Fruit fly (Drosophila melanogaster): ENCODE measurements around the gene CG10555.

CG10555 gene

DNA sequence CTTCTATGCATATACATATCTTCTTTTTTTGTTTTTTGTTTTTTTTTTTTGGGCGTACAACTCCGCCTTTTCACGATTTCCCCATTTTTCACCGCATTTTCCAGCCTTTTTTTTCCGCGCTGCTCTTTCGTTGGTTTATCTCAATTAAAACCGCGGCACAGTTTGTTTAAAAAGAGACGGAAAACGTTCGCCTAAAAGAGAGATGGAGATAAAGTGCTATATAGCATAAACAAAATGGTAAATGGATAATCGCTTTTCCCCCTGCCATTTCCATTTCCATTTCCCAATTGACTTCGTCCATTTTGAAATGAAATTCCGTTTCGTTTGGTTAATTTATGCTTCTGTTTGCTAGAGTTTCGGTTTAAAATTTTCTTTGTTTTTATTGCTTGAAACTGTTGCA is 48.4 kb downstream of the CG10555 start:
- TF ChIP-seq noc (tag; optimal IDR thresholded peaks at IDR 0.05): no peak

DNA sequence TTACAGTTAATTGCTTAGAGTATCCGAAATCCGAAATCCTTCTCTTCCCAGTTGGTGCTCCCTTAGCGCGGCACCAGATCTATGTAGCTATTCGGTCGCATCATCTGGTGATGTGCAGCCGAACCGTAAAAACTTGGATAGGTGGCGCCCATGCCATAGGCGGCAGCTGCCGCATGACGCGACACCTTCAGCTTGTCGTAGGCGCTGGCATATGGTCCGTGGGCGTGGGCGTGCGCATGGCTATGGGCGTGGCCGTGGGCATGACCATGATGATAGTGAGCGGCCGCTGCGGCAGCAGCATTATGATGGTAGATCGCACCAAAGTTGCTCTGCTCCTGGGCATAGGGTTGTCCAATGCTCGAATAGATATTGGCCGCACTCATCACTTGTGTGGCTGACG is 49.4 kb downstream of the CG10555 start:
- TF ChIP-seq noc (tag; optimal IDR thresholded peaks at IDR 0.05): no peak

DNA sequence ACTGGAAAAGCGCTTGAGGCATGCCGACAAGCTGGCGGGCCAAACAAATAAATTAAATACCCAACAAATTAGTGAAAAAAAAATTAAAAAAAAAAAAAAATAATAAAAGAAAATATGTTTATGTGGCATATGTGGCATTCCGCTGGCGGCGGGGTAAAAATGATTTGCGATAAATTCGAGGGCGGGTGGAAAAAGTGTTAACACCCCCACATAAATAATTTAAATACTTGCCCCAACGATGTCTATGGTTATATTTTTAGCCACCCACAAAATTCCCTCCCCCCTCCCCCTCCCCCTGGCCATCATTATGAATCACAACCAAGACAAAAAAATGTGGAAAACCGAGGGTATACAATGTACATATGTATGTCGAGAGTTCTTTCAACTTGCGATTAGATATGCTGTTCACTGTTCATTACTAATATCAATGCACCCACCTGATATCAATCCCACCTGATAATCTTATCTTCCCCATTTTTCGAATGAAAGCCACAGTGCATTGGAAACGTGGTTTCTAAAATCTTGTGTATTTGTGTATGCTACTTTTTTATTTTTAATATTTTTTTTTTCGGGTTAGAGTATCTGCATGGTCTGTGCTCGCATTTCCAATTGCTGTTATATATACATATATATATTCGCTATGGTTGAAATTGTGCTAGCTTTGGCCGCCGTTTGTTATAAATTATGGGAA is 51.6 kb downstream of the CG10555 start:
- TF ChIP-seq noc (tag; optimal IDR thresholded peaks at IDR 0.05): peak; percentile 30

DNA sequence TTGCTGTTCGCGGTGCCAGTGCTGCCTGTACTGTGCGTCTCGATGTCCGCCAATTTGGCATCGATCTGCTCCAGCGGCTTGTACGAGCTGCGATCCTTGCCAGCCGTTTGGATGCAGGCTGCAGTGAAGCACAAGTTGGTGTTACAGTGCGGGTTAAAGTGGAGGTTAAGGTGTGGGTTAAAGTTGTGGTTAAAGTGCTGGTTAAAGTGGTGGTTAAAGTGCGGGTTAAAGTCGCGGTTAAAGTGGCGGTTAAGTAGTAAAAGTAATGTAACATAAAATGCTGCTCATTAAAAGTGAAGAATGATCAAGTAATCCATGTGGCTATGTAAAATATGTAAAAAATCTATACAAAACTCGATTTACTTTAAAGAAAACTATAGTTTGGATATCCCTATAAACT is 53.4 kb downstream of the CG10555 start:
- no peak for TF ChIP-seq noc (tag; optimal IDR thresholded peaks at IDR 0.05)

Data from whole organism, larva.